Fruit fly (Drosophila melanogaster): Measurements from ENCODE around the gene CG32641.

Gene CG32641

DNA sequence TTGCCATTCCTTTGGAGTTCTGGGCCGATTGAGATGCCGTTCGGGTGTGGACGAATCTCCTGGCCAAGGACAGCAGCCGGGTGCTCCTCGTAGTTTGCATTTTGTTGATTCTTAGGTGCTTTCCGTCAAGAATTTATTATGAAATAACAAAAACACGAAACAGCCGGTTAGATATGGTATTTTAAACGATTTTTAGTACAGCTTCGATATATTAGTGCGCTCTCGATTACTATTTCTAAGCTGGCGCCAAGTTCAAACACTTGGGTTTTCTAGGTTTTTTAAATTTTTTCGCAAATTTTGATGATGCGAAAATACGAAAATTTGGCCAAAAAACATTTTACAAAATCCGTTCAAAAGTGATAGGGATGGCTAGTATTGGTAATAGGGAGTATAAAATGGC lies 10.0 kb downstream of the CG32641 start, which contains the start of gene Coq5:
Coq5 (minus strand) TSS at position 303 of the 400 bp plus-strand sequence.
- TF ChIP-seq MTF-1 (GFP tag; optimal IDR thresholded peaks at IDR 0.05; ENCODE audit: borderline replicate concordance), result no peak
- no peak for TF ChIP-seq CG17802 (tag; optimal IDR thresholded peaks at IDR 0.05)
- no peak for TF ChIP-seq crc (GFP tag; optimal IDR thresholded peaks at IDR 0.05)
- no peak for TF ChIP-seq CG15269 (tag; optimal IDR thresholded peaks at IDR 0.05)
- no peak for TF ChIP-seq ro (GFP tag; IDR thresholded peaks at IDR 0.05)
- TF ChIP-seq HLH4C (GFP tag; IDR thresholded peaks at IDR 0.05; ENCODE audit: partially characterized antibody), result peak; percentile 54; the same call in 2 of the 3 replicates
- no peak for TF ChIP-seq cg (GFP tag; optimal IDR thresholded peaks at IDR 0.05)
- TF ChIP-seq E2f2 (GFP tag; IDR thresholded peaks at IDR 0.05), result peak; percentile 84
- TF ChIP-seq BEAF-32 (GFP tag; optimal IDR thresholded peaks at IDR 0.05), result peak; percentile 52
- TF ChIP-seq Mad (GFP tag; optimal IDR thresholded peaks at IDR 0.05), result no peak
- no peak for TF ChIP-seq CG15073 (GFP tag; optimal IDR thresholded peaks at IDR 0.05)
- TF ChIP-seq Pdp1 (GFP tag; optimal IDR thresholded peaks at IDR 0.05), result peak in 1 of 2 experiments; percentile 61
- TF ChIP-seq Scr (GFP tag; IDR thresholded peaks at IDR 0.05; ENCODE audit: partially characterized antibody), result peak; percentile 57
- TF ChIP-seq Mes4 (GFP tag; optimal IDR thresholded peaks at IDR 0.05), result no peak
- TF ChIP-seq Side (GFP tag; optimal IDR thresholded peaks at IDR 0.05), result no peak
- no peak for TF ChIP-seq CG18011 (GFP tag; optimal IDR thresholded peaks at IDR 0.05)
- no peak for TF ChIP-seq scrt (GFP tag; optimal IDR thresholded peaks at IDR 0.05)
- TF ChIP-seq CG7839 (tag; optimal IDR thresholded peaks at IDR 0.05), result no peak
- peak; percentile 62 for TF ChIP-seq Dref (GFP tag; IDR thresholded peaks at IDR 0.05)
- TF ChIP-seq MESR4 (GFP tag; optimal IDR thresholded peaks at IDR 0.05), result peak; percentile 6
- peak; percentile 49; the same call in 1 of the 2 replicates for TF ChIP-seq MBD-R2 (GFP tag; IDR thresholded peaks at IDR 0.05)
- TF ChIP-seq hbn (GFP tag; IDR thresholded peaks at IDR 0.05; ENCODE audit: partially characterized antibody), result 0 out of 2 replicates have a peak, but pooled peaks have one; percentile 36
- TF ChIP-seq Dad (GFP tag; optimal IDR thresholded peaks at IDR 0.05), result no peak
- peak; percentile 43 for TF ChIP-seq Med (GFP tag)
- TF ChIP-seq luna (GFP tag; optimal IDR thresholded peaks at IDR 0.05), result no peak
- TF ChIP-seq unc-4 (GFP tag; IDR thresholded peaks at IDR 0.05; ENCODE audit: partially characterized antibody), result peak; percentile 59
- TF ChIP-seq Bgb (GFP tag; IDR thresholded peaks at IDR 0.05; ENCODE audit: partially characterized antibody), result peak; percentile 40
- no peak for TF ChIP-seq lov (optimal IDR thresholded peaks at IDR 0.05)
- no peak for TF ChIP-seq lov (GFP tag; IDR thresholded peaks at IDR 0.05)
- TF ChIP-seq CG6854 (GFP tag; optimal IDR thresholded peaks at IDR 0.05), result no peak
- no peak for TF ChIP-seq CG3995 (GFP tag; optimal IDR thresholded peaks at IDR 0.05)
- no peak for TF ChIP-seq Atf6 (GFP tag; IDR thresholded peaks at IDR 0.05)
- TF ChIP-seq pzg (GFP tag; optimal IDR thresholded peaks at IDR 0.05), result peak; percentile 17
- peak; percentile 71 for TF ChIP-seq CG13287 (GFP tag; IDR thresholded peaks at IDR 0.05; ENCODE audit: partially characterized antibody)
- TF ChIP-seq BtbVII (GFP tag; optimal IDR thresholded peaks at IDR 0.05), result no peak
- peak; percentile 73 for TF ChIP-seq Sry-δ (GFP tag; optimal IDR thresholded peaks at IDR 0.05)
- TF ChIP-seq CG42726 (GFP tag; IDR thresholded peaks at IDR 0.05; ENCODE audit: partially characterized antibody), result no peak
- TF ChIP-seq CG6175 (GFP tag; IDR thresholded peaks at IDR 0.05), result no peak
- 0 out of 3 replicates have a peak, but pooled peaks have one; percentile 11 for TF ChIP-seq CG14860 (GFP tag; IDR thresholded peaks at IDR 0.05; ENCODE audit: partially characterized antibody)
- TF ChIP-seq CG34224 (GFP tag; IDR thresholded peaks at IDR 0.05; ENCODE audit: partially characterized antibody), result peak; percentile 66
- TF ChIP-seq Dll (GFP tag; IDR thresholded peaks at IDR 0.05; ENCODE audit: partially characterized antibody), result peak; percentile 66; the same call in 3 of the 4 replicates
- no peak for TF ChIP-seq CG2129 (GFP tag; IDR thresholded peaks at IDR 0.05; ENCODE audit: partially characterized antibody)
- TF ChIP-seq amos (GFP tag; IDR thresholded peaks at IDR 0.05; ENCODE audit: partially characterized antibody), result peak; percentile 47; the same call in 1 of the 2 replicates
- no peak for TF ChIP-seq CG3407 (GFP tag; optimal IDR thresholded peaks at IDR 0.05)
- TF ChIP-seq crp (GFP tag; optimal IDR thresholded peaks at IDR 0.05), result peak in 1 of 2 experiments; percentile 22
- no peak for TF ChIP-seq CG1603 (tag; optimal IDR thresholded peaks at IDR 0.05)
- TF ChIP-seq Rfx (GFP tag; IDR thresholded peaks at IDR 0.05), result no peak
- TF ChIP-seq CG2116 (GFP tag; optimal IDR thresholded peaks at IDR 0.05), result peak; percentile 43
- TF ChIP-seq sisA (GFP tag; IDR thresholded peaks at IDR 0.05), result no peak

Measured in whole organism, embryonic.